Worm (Caenorhabditis elegans) whole organism, L4 larva: Measurements from ENCODE around the gene swan-2.

Experiments
- F26F4.8 ChIP-seq: fragments of 200-800 bp; sonication (Bioruptor generic); conservative IDR thresholded peaks from 2 replicates; pipeline ENCODE4 v1.3.6; 2022; ENCODE audit warnings: missing genetic modification characterization, missing compliant biosample characterization
- F37D6.2 ChIP-seq: sonication (generic microtip); optimal IDR thresholded peaks from 2 replicates; lab custom pipeline; 2016; ENCODE audit warnings: mild to moderate bottlenecking, missing genetic modification characterization, missing compliant biosample characterization
- F44E2.7 ChIP-seq: fragments of 200-800 bp; sonication (Bioruptor generic); IDR thresholded peaks from 2 replicates; pipeline ENCODE4 v2.1.2; 2022; ENCODE audit warnings: missing genetic modification characterization, missing compliant biosample characterization
- T20F7.1 ChIP-seq: fragments of 200-800 bp; sonication (Bioruptor generic); optimal IDR thresholded peaks from 2 replicates; lab custom pipeline; 2018; ENCODE audit warnings: mild to moderate bottlenecking, missing genetic modification characterization, missing compliant biosample characterization
- T26A8.4 ChIP-seq: fragments of 200-800 bp; sonication (Bioruptor generic); IDR thresholded peaks from 2 replicates; pipeline ENCODE4 v1.3.6; 2022; ENCODE audit warnings: missing genetic modification characterization, missing compliant biosample characterization
- Y48G9A.11 ChIP-seq: fragments of 200-800 bp; sonication (Bioruptor generic); IDR thresholded peaks from 2 replicates; pipeline ENCODE4 v1.3.6; 2022; ENCODE audit warnings: missing genetic modification reagents, missing genetic modification characterization, missing compliant biosample characterization
- aha-1 ChIP-seq: fragments of 150-350 bp; peaks from one replicate; lab custom pipeline; 2014; ENCODE audit warnings: missing biosample characterization, missing genetic modification characterization
- ceh-20 ChIP-seq: fragments of 200-800 bp; sonication (Bioruptor generic); IDR thresholded peaks from 2 replicates; pipeline ENCODE4 v1.3.6; 2022; ENCODE audit warnings: missing genetic modification reagents, missing genetic modification characterization, missing compliant biosample characterization
- ceh-28 ChIP-seq: fragments of 150-350 bp; optimal IDR thresholded peaks from 2 replicates; lab custom pipeline; 2014; ENCODE audit warnings: missing biosample characterization, missing genetic modification reagents, missing genetic modification characterization
- ceh-32 ChIP-seq: sonication (generic microtip); optimal IDR thresholded peaks from 2 replicates; lab custom pipeline; 2016; ENCODE audit warnings: mild to moderate bottlenecking, missing genetic modification characterization, missing compliant biosample characterization; ENCODE audit not compliant: poor library complexity
- ceh-62 ChIP-seq: sonication (generic microtip); optimal IDR thresholded peaks from 2 replicates; lab custom pipeline; 2017; ENCODE audit warnings: missing biosample characterization, missing genetic modification characterization
- ceh-82 ChIP-seq: sonication (generic microtip); optimal IDR thresholded peaks from 2 replicates; lab custom pipeline; 2017; ENCODE audit warnings: missing biosample characterization, missing genetic modification characterization
- ces-1 ChIP-seq: fragments of 150-350 bp; sonication (generic microtip); optimal IDR thresholded peaks from 4 replicates; lab custom pipeline; 2014; ENCODE audit warnings: missing biosample characterization, missing genetic modification reagents, missing genetic modification characterization
- ctbp-1 ChIP-seq: fragments of 200-800 bp; sonication (Bioruptor generic); IDR thresholded peaks from 2 replicates; pipeline ENCODE4 v1.3.6; 2022; ENCODE audit warnings: missing genetic modification reagents, missing genetic modification characterization, missing compliant biosample characterization
- daf-16 ChIP-seq, 3 experiments: sonication (generic microtip); optimal IDR thresholded peaks; 2 replicates each; lab custom pipeline; 2016 to 2017; ENCODE audit warnings: missing genetic modification characterization in 3 of 3, missing genetic modification reagents in 3 of 3, mild to moderate bottlenecking in 2 of 3, missing compliant biosample characterization in 2 of 3, missing biosample characterization in 1 of 3, moderate library complexity in 1 of 3
- dmd-6 ChIP-seq: fragments of 200-800 bp; sonication (Bioruptor generic); IDR thresholded peaks from 2 replicates; pipeline ENCODE4 v1.3.6; 2022; ENCODE audit warnings: missing genetic modification reagents, missing genetic modification characterization, missing compliant biosample characterization
- dpl-1 ChIP-seq: fragments of 150-350 bp; optimal IDR thresholded peaks from 2 replicates; lab custom pipeline; 2014; ENCODE audit warnings: missing biosample characterization, missing genetic modification reagents, missing genetic modification characterization
- egl-43 ChIP-seq: fragments of 200-800 bp; sonication (Bioruptor generic); IDR thresholded peaks from 2 replicates; pipeline ENCODE4 v1.3.6; 2022; ENCODE audit warnings: missing genetic modification reagents, missing genetic modification characterization, missing compliant biosample characterization
- gei-8 ChIP-seq: fragments of 200-800 bp; sonication (Bioruptor generic); optimal IDR thresholded peaks from 2 replicates; lab custom pipeline; 2018; ENCODE audit warnings: mild to moderate bottlenecking, missing genetic modification characterization, missing compliant biosample characterization
- hif-1 ChIP-seq, 2 experiments: sonication (generic microtip); optimal IDR thresholded peaks; 2 replicates each; lab custom pipeline; 2016 to 2017; ENCODE audit warnings: missing compliant biosample characterization in 2 of 2, missing genetic modification characterization in 2 of 2, missing genetic modification reagents in 2 of 2, missing genotype in 2 of 2, mild to moderate bottlenecking in 1 of 2
- hlh-11 ChIP-seq: fragments of 200-800 bp; sonication (Bioruptor generic); optimal IDR thresholded peaks from 2 replicates; lab custom pipeline; 2018; ENCODE audit warnings: mild to moderate bottlenecking, missing genetic modification characterization, missing compliant biosample characterization
- hlh-30 ChIP-seq: sonication (generic microtip); optimal IDR thresholded peaks from 2 replicates; lab custom pipeline; 2017; ENCODE audit warnings: antibody characterized with exemption, mild to moderate bottlenecking, missing genetic modification characterization, missing compliant biosample characterization; ENCODE audit not compliant: insufficient read depth
- hmg-1.1 ChIP-seq: fragments of 200-800 bp; sonication (Bioruptor generic); IDR thresholded peaks from 2 replicates; pipeline ENCODE4 v1.3.6; 2022; ENCODE audit warnings: missing genetic modification reagents, missing genetic modification characterization, missing compliant biosample characterization
- lin-13 ChIP-seq: fragments of 150-350 bp; optimal IDR thresholded peaks from 2 replicates; lab custom pipeline; 2014; ENCODE audit warnings: missing biosample characterization, missing genetic modification reagents, missing genetic modification characterization
- lin-29 ChIP-seq: fragments of 200-800 bp; sonication (Bioruptor generic); IDR thresholded peaks from 2 replicates; pipeline ENCODE4 v1.3.6; 2022; ENCODE audit warnings: missing genetic modification reagents, missing genetic modification characterization, missing compliant biosample characterization
- lin-38 ChIP-seq: fragments of 200-800 bp; sonication (Bioruptor generic); IDR thresholded peaks from 2 replicates; pipeline ENCODE4 v1.3.6; 2022; ENCODE audit warnings: missing genetic modification reagents, missing genetic modification characterization, missing compliant biosample characterization
- lir-3 ChIP-seq: sonication (generic microtip); optimal IDR thresholded peaks from 2 replicates; lab custom pipeline; 2016; ENCODE audit warnings: mild to moderate bottlenecking, missing genetic modification characterization, missing compliant biosample characterization
- lsy-2 ChIP-seq, 2 experiments: fragments of 150-350 bp in 1 of 2; sonication (generic microtip) in 1 of 2; optimal IDR thresholded peaks; 2 replicates each; lab custom pipeline; 2014 to 2017; ENCODE audit warnings: missing biosample characterization in 2 of 2, missing genetic modification characterization in 2 of 2
- mdl-1 ChIP-seq, 2 experiments: fragments of 150-350 bp in 1 of 2; sonication (generic microtip) in 1 of 2; optimal IDR thresholded peaks; 2 replicates each; lab custom pipeline; 2014 to 2017; ENCODE audit warnings: missing biosample characterization in 2 of 2, missing genetic modification characterization in 2 of 2
- mes-2 ChIP-seq: sonication (generic microtip); optimal IDR thresholded peaks from 2 replicates; lab custom pipeline; 2016; ENCODE audit warnings: missing genotype, mild to moderate bottlenecking, missing genetic modification characterization, missing compliant biosample characterization; ENCODE audit not compliant: poor library complexity, severe bottlenecking
- mxl-3 ChIP-seq: fragments of 200-800 bp; sonication (Bioruptor generic); optimal IDR thresholded peaks from 2 replicates; lab custom pipeline; 2018; ENCODE audit warnings: mild to moderate bottlenecking, missing genetic modification characterization, missing compliant biosample characterization
- nhr-11 ChIP-seq: fragments of 150-350 bp; optimal IDR thresholded peaks from 2 replicates; lab custom pipeline; 2014; ENCODE audit warnings: missing biosample characterization, missing genetic modification characterization
- nhr-25 ChIP-seq: sonication (generic microtip); optimal IDR thresholded peaks from 2 replicates; lab custom pipeline; 2017; ENCODE audit warnings: missing genetic modification characterization, mild to moderate bottlenecking, missing compliant biosample characterization, antibody characterized with exemption, moderate library complexity, borderline replicate concordance; ENCODE audit not compliant: insufficient read depth
- nhr-42 ChIP-seq: fragments of 200-800 bp; sonication (Bioruptor generic); IDR thresholded peaks from 2 replicates; pipeline ENCODE4 v1.3.6; 2022; ENCODE audit warnings: missing genetic modification characterization, missing compliant biosample characterization
- nhr-48 ChIP-seq: sonication (generic microtip); optimal IDR thresholded peaks from 2 replicates; lab custom pipeline; 2016; ENCODE audit warnings: mild to moderate bottlenecking, missing genetic modification characterization, missing compliant biosample characterization
- nhr-6 ChIP-seq: fragments of 150-350 bp; optimal IDR thresholded peaks from 2 replicates; lab custom pipeline; 2014; ENCODE audit warnings: missing biosample characterization, missing genetic modification characterization
- nhr-77 ChIP-seq: fragments of 150-350 bp; optimal IDR thresholded peaks from 2 replicates; lab custom pipeline; 2014; ENCODE audit warnings: missing biosample characterization, missing genetic modification characterization
- pha-4 ChIP-seq, 2 experiments: fragments of 150-350 bp in 1 of 2; fragments of 200-800 bp in 1 of 2; sonication (Bioruptor generic) in 1 of 2; IDR thresholded peaks in 1 of 2; optimal IDR thresholded peaks in 1 of 2; 2 replicates each; pipeline versions ENCODE4 v1.3.6 to Lab custom; 2014 to 2022; ENCODE audit warnings: missing genetic modification characterization in 2 of 2, missing genetic modification reagents in 2 of 2, missing biosample characterization in 1 of 2, missing compliant biosample characterization in 1 of 2
- pqm-1 ChIP-seq: sonication (generic microtip); optimal IDR thresholded peaks from 2 replicates; lab custom pipeline; 2017; ENCODE audit warnings: missing biosample characterization, missing genetic modification characterization
- rbr-2 ChIP-seq: sonication (generic microtip); optimal IDR thresholded peaks from 2 replicates; lab custom pipeline; 2016; ENCODE audit warnings: missing genotype, missing genetic modification characterization, missing compliant biosample characterization
- set-16 ChIP-seq: fragments of 200-800 bp; sonication (Bioruptor generic); IDR thresholded peaks from 2 replicates; pipeline ENCODE4 v1.3.6; 2022; ENCODE audit warnings: missing genetic modification reagents, missing genetic modification characterization, missing compliant biosample characterization
- skn-1 ChIP-seq: fragments of 150-350 bp; optimal IDR thresholded peaks from 2 replicates; lab custom pipeline; 2014; ENCODE audit warnings: missing biosample characterization, missing genetic modification characterization
- tra-1 ChIP-seq: fragments of 200-800 bp; sonication (Bioruptor generic); IDR thresholded peaks from 2 replicates; pipeline ENCODE4 v1.3.6; 2022; ENCODE audit warnings: missing genetic modification reagents, missing genetic modification characterization, missing compliant biosample characterization
- unc-39 ChIP-seq: sonication (generic microtip); optimal IDR thresholded peaks from 2 replicates; lab custom pipeline; 2017; ENCODE audit warnings: missing biosample characterization, missing genetic modification characterization
- unc-62 ChIP-seq, 3 experiments: fragments of 150-350 bp in 1 of 3; sonication (generic microtip); optimal IDR thresholded peaks in 2 of 3; peaks in 1 of 3; 1 replicate in 1 of 3; 2 replicates in 2 of 3; lab custom pipeline; 2014 to 2017; ENCODE audit warnings: missing biosample characterization in 3 of 3, missing genetic modification characterization in 3 of 3, missing genetic modification reagents in 3 of 3, missing genotype in 1 of 3
- vab-7 ChIP-seq: fragments of 200-800 bp; sonication (Bioruptor generic); IDR thresholded peaks from 2 replicates; pipeline ENCODE4 v1.3.6; 2022; ENCODE audit warnings: missing genetic modification reagents, missing genetic modification characterization, missing compliant biosample characterization
- ztf-11 ChIP-seq: fragments of 150-350 bp; optimal IDR thresholded peaks from 2 replicates; lab custom pipeline; 2014; ENCODE audit warnings: missing biosample characterization, missing genetic modification characterization

The swan-2 gene

DNA sequence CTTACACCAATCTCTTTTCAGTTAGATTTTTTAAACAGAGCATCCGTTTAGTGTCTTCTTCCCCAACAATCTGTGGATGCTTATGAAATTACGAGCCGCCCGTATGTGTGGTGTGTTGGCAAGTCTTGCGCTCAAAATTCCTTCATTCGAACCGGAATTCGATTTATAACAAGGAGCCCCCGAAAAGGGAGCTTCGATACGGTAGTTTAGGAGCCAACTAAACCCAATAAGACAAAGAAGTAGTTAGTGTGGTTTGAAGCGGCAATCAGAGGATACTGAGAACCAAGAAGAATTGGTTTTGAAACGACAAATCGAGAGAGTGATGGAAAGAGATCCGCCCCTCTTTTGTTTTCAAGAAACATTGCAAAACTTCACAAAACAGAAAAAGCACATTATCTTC lies 8.2 kb upstream of the swan-2 start:
- TF ChIP-seq lin-13 (GFP tag; lab: Kevin White, UChicago) (no peak), tra-1 (no peak), lir-3 (tag; lab: Kevin White, UChicago) (no peak), gei-8 (no peak), ces-1 (GFP tag; lab: Kevin White, UChicago) (peak; percentile 47), skn-1 (tag; lab: Kevin White, UChicago) (no peak), ceh-82 (tag; lab: Kevin White, UChicago) (no peak)
- TF ChIP-seq, all 104 proteins: peak for 1

DNA sequence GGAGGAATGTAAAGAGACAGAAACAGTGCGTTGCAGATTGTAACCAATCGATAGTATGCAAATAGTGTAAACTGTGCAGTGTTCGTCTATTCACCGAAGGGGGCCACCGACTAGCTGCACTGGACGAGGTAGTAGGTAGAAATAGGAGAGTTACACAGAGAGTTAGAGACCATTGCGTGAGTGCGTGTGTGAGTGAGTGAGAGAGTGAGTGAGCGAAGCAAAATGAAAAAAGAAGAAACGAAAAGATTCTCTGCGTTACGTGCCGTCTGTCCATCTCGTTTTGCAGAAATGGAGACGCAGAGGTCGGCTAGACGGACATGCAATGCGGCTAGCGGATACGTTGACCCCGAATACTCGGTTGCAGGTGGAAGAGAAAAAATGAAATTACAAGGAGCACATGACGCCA lies 4.4 kb upstream of the swan-2 start:
- TF ChIP-seq hmg-1.1 (GFP tag; lab: Robert Waterston, UW) (peak; percentile 74), nhr-25 (tag; lab: Kevin White, UChicago) (peak; percentile 28), lin-29 (GFP tag; lab: Robert Waterston, UW) (no peak), Y48G9A.11 (GFP tag; lab: Robert Waterston, UW) (no peak), T26A8.4 (no peak), dmd-6 (GFP tag; lab: Robert Waterston, UW) (peak; percentile 60), egl-43 (GFP tag; lab: Robert Waterston, UW) (peak; percentile 55; the same call in 1 of the 2 replicates), mdl-1 (tag; optimal IDR thresholded peaks at IDR 0.05; lab: Kevin White, UChicago) (peak in 1 of 2 experiments; percentile 78), T20F7.1 (GFP tag; lab: Kevin White, UChicago) (peak; percentile 2), hif-1 (tag; optimal IDR thresholded peaks at IDR 0.05; lab: Kevin White, UChicago) (peak in 1 of 2 experiments; percentile 91), ceh-28 (peak; percentile 16), mes-2 (tag; lab: Kevin White, UChicago) (peak; percentile 75), lin-38 (GFP tag; lab: Robert Waterston, UW) (no peak), ceh-20 (peak; percentile 25; the same call in 1 of the 2 replicates), pha-4 (GFP tag; IDR thresholded peaks at IDR 0.05; lab: Robert Waterston, UW) (no peak), pha-4 (tag; optimal IDR thresholded peaks at IDR 0.05; lab: Kevin White, UChicago) (peak; percentile 28), nhr-77 (tag; lab: Kevin White, UChicago) (peak; percentile 21), nhr-48 (tag; lab: Kevin White, UChicago) (peak; percentile 28), unc-39 (tag; lab: Kevin White, UChicago) (no peak), dpl-1 (GFP tag; lab: Kevin White, UChicago) (peak; percentile 19), daf-16 (GFP tag; optimal IDR thresholded peaks at IDR 0.05; lab: Kevin White, UChicago) (peak in 1 of 2 experiments; percentile 1), daf-16 (tag; optimal IDR thresholded peaks at IDR 0.05; lab: Kevin White, UChicago) (peak; percentile 49), aha-1 (tag; lab: Kevin White, UChicago) (peak; percentile 84), ceh-32 (tag; lab: Kevin White, UChicago) (no peak), pqm-1 (no peak), skn-1 (tag; lab: Kevin White, UChicago) (no peak), unc-62 (GFP tag; optimal IDR thresholded peaks at IDR 0.05 in 1 of 2; lab: Kevin White, UChicago) (peak in 1 of 2 experiments; percentile 94), unc-62 (tag; optimal IDR thresholded peaks at IDR 0.05; lab: Kevin White, UChicago) (no peak), nhr-6 (peak; percentile 92), set-16 (GFP tag; lab: Robert Waterston, UW) (peak; percentile 17; the same call in 1 of the 2 replicates), F37D6.2 (tag; lab: Kevin White, UChicago) (peak; percentile 25), ztf-11 (tag; lab: Kevin White, UChicago) (no peak), F44E2.7 (GFP tag; lab: Robert Waterston, UW) (0 out of 2 replicates have a peak, but pooled peaks have one; percentile 27), nhr-11 (tag; lab: Kevin White, UChicago) (peak; percentile 79), F26F4.8 (GFP tag; lab: Robert Waterston, UW) (no peak), rbr-2 (tag; lab: Kevin White, UChicago) (peak; percentile 73), nhr-42 (GFP tag; lab: Robert Waterston, UW) (no peak), lsy-2 (tag; optimal IDR thresholded peaks at IDR 0.05; lab: Kevin White, UChicago) (peak; percentile 46 to 49), mxl-3 (GFP tag; lab: Kevin White, UChicago) (peak; percentile 74), ctbp-1 (GFP tag; lab: Robert Waterston, UW) (peak; percentile 66; the same call in 1 of the 2 replicates), vab-7 (GFP tag; lab: Robert Waterston, UW) (0 out of 2 replicates have a peak, but pooled peaks have one; percentile 6), hlh-30 (tag; lab: Kevin White, UChicago) (peak; percentile 49), hlh-11 (tag; lab: Kevin White, UChicago) (peak; percentile 83), ceh-62 (tag; lab: Kevin White, UChicago) (no peak)
